Fruit fly (Drosophila melanogaster) whole organism, embryonic: Measurements from ENCODE around the gene CG16734.
A peak's percentile ranks its signal among the peaks of the same experiment; 100 is the strongest.

ENCODE experiments used
- ATbp ChIP-seq: fragments of 200-800 bp; sonication (Bioruptor generic); optimal IDR thresholded peaks from 2 replicates; lab custom pipeline; 2017; ENCODE audit warnings: missing biosample characterization, mild to moderate bottlenecking, missing genetic modification characterization, missing genetic modification reagents
- B-H1 ChIP-seq: fragments of 200-800 bp; sonication (Bioruptor generic); IDR thresholded peaks from 3 replicates; pipeline ENCODE4 v1.3.6; 2022; ENCODE audit warnings: missing biosample characterization, missing genetic modification characterization
- Bgb ChIP-seq: fragments of 200-800 bp; sonication (Bioruptor generic); IDR thresholded peaks from 2 replicates; pipeline ENCODE4 v1.3.6; 2022; ENCODE audit warnings: missing biosample characterization, missing genetic modification characterization; ENCODE audit not compliant: partially characterized antibody
- CG10321 ChIP-seq: fragments of 200-800 bp; sonication (Bioruptor generic); IDR thresholded peaks from 2 replicates; pipeline ENCODE4 v1.3.6; 2022; ENCODE audit warnings: missing biosample characterization, missing genetic modification characterization
- CG11456 ChIP-seq: fragments of 200-800 bp; sonication (Bioruptor generic); IDR thresholded peaks from 3 replicates; pipeline ENCODE4 v1.3.6; 2022; ENCODE audit warnings: missing biosample characterization, missing genetic modification characterization
- CG11504 ChIP-seq: fragments of 200-800 bp; sonication (Bioruptor generic); optimal IDR thresholded peaks from 3 replicates; lab custom pipeline; 2019; ENCODE audit warnings: missing biosample characterization, mild to moderate bottlenecking, missing genetic modification characterization, moderate library complexity
- CG11696 ChIP-seq: fragments of 200-800 bp; sonication (Bioruptor generic); IDR thresholded peaks from 2 replicates; pipeline ENCODE4 v1.3.6; 2022; ENCODE audit warnings: missing biosample characterization, missing genetic modification characterization
- CG14667 ChIP-seq: fragments of 200-800 bp; sonication (Bioruptor generic); IDR thresholded peaks from 2 replicates; pipeline ENCODE4 v1.3.6; 2022; ENCODE audit warnings: missing biosample characterization, missing genetic modification characterization
- CG17829 ChIP-seq: fragments of 200-800 bp; optimal IDR thresholded peaks from 2 replicates; lab custom pipeline; 2019; ENCODE audit warnings: missing biosample characterization, mild to moderate bottlenecking, missing genetic modification characterization, moderate library complexity
- CG18476 ChIP-seq: fragments of 200-800 bp; sonication (Bioruptor generic); optimal IDR thresholded peaks from 2 replicates; lab custom pipeline; 2016; ENCODE audit warnings: missing biosample characterization, mild to moderate bottlenecking, missing genetic modification characterization
- CG30431 ChIP-seq: fragments of 200-800 bp; sonication (Bioruptor generic); optimal IDR thresholded peaks from 2 replicates; lab custom pipeline; 2017; ENCODE audit warnings: missing biosample characterization, missing genetic modification characterization
- CG32532 ChIP-seq: fragments of 200-800 bp; sonication (Bioruptor generic); IDR thresholded peaks from 2 replicates; pipeline ENCODE4 v1.3.6; 2022; ENCODE audit warnings: missing biosample characterization, missing genetic modification characterization
- CG6254 ChIP-seq: fragments of 200-800 bp; sonication (Bioruptor generic); optimal IDR thresholded peaks from 3 replicates; lab custom pipeline; 2017; ENCODE audit warnings: mild to moderate bottlenecking, missing biosample characterization, missing genetic modification reagents, missing genetic modification characterization
- CG6683 ChIP-seq: fragments of 200-800 bp; sonication (Bioruptor generic); optimal IDR thresholded peaks from 2 replicates; lab custom pipeline; 2017; ENCODE audit warnings: missing biosample characterization, mild to moderate bottlenecking, missing genetic modification characterization, missing genetic modification reagents
- CG6791 ChIP-seq: fragments of 200-800 bp; sonication (Bioruptor generic); IDR thresholded peaks from 3 replicates; pipeline ENCODE4 v1.3.6; 2022; ENCODE audit warnings: missing biosample characterization, missing genetic modification characterization; ENCODE audit not compliant: partially characterized antibody
- CG6813 ChIP-seq: fragments of 200-800 bp; sonication (Bioruptor generic); optimal IDR thresholded peaks from 2 replicates; lab custom pipeline; 2017; ENCODE audit warnings: missing biosample characterization, missing genetic modification characterization, mild to moderate bottlenecking, moderate library complexity, missing genetic modification reagents
- CG7963 ChIP-seq: fragments of 200-800 bp; sonication (Bioruptor generic); IDR thresholded peaks from 3 replicates; pipeline ENCODE4 v1.3.6; 2022; ENCODE audit warnings: missing biosample characterization, missing genetic modification characterization; ENCODE audit not compliant: partially characterized antibody
- CG8089 ChIP-seq: fragments of 200-800 bp; sonication (Bioruptor generic); optimal IDR thresholded peaks from 3 replicates; lab custom pipeline; 2016; ENCODE audit warnings: missing biosample characterization, missing genetic modification characterization
- CG8290 ChIP-seq, 3 experiments: fragments of 200-800 bp; sonication (Bioruptor generic); optimal IDR thresholded peaks; 2 replicates each; lab custom pipeline; 2016 to 2019; ENCODE audit warnings: missing biosample characterization in 3 of 3, missing genetic modification characterization in 3 of 3, mild to moderate bottlenecking in 2 of 3, moderate library complexity in 1 of 3
- CG8924 ChIP-seq: fragments of 200-800 bp; optimal IDR thresholded peaks from 3 replicates; lab custom pipeline; 2019; ENCODE audit warnings: missing biosample characterization, mild to moderate bottlenecking, missing genetic modification characterization, moderate library complexity
- E2f2 ChIP-seq: fragments of 200-800 bp; sonication (Bioruptor generic); IDR thresholded peaks from 2 replicates; pipeline ENCODE4 v1.3.6; 2022; ENCODE audit warnings: missing biosample characterization, missing genetic modification characterization
- Fer1 ChIP-seq: fragments of 200-800 bp; sonication (Bioruptor generic); optimal IDR thresholded peaks from 2 replicates; lab custom pipeline; 2017; ENCODE audit warnings: missing biosample characterization, mild to moderate bottlenecking, missing genetic modification characterization
- H15 ChIP-seq: fragments of 200-800 bp; sonication (Bioruptor generic); IDR thresholded peaks from 3 replicates; pipeline ENCODE4 v1.3.6; 2022; ENCODE audit warnings: missing biosample characterization, missing genetic modification characterization
- MESR4 ChIP-seq: fragments of 200-800 bp; sonication (Bioruptor generic); optimal IDR thresholded peaks from 2 replicates; lab custom pipeline; 2018; ENCODE audit warnings: missing biosample characterization, mild to moderate bottlenecking, missing genetic modification characterization, moderate library complexity
- NK7.1 ChIP-seq: fragments of 200-800 bp; sonication (Bioruptor generic); optimal IDR thresholded peaks from 3 replicates; lab custom pipeline; 2016; ENCODE audit warnings: missing biosample characterization, missing genetic modification characterization
- Nf-YA ChIP-seq: fragments of 200-800 bp; sonication (Bioruptor generic); IDR thresholded peaks from 2 replicates; pipeline ENCODE4 v1.3.6; 2022; ENCODE audit warnings: missing biosample characterization, missing genetic modification characterization
- PHDP ChIP-seq: fragments of 200-800 bp; sonication (Bioruptor generic); optimal IDR thresholded peaks from 3 replicates; lab custom pipeline; 2018; ENCODE audit warnings: missing biosample characterization, mild to moderate bottlenecking, missing genetic modification characterization, moderate library complexity
- Scr ChIP-seq: fragments of 200-800 bp; sonication (Bioruptor generic); IDR thresholded peaks from 2 replicates; pipeline ENCODE4 v1.3.6; 2022; ENCODE audit warnings: missing biosample characterization, missing genetic modification characterization; ENCODE audit not compliant: partially characterized antibody
- Ssrp ChIP-seq: fragments of 200-800 bp; sonication (Bioruptor generic); optimal IDR thresholded peaks from 2 replicates; lab custom pipeline; 2018; ENCODE audit warnings: missing biosample characterization, mild to moderate bottlenecking, missing genetic modification characterization, moderate library complexity
- ab ChIP-seq: fragments of 200-800 bp; sonication (Bioruptor generic); optimal IDR thresholded peaks from 2 replicates; lab custom pipeline; 2016; ENCODE audit warnings: missing biosample characterization, missing genetic modification characterization
- al ChIP-seq: fragments of 200-800 bp; sonication (Bioruptor generic); IDR thresholded peaks from 2 replicates; pipeline ENCODE4 v1.3.6; 2022; ENCODE audit warnings: missing biosample characterization, missing genetic modification characterization
- caup ChIP-seq: fragments of 200-800 bp; sonication (Bioruptor generic); optimal IDR thresholded peaks from 3 replicates; lab custom pipeline; 2017; ENCODE audit warnings: missing biosample characterization, mild to moderate bottlenecking, missing genetic modification characterization, moderate library complexity; ENCODE audit not compliant: severe bottlenecking
- chinmo ChIP-seq: fragments of 200-800 bp; sonication (Bioruptor generic); IDR thresholded peaks from 4 replicates; pipeline ENCODE4 v1.3.6; 2022; ENCODE audit warnings: missing biosample characterization, missing genetic modification characterization; ENCODE audit not compliant: partially characterized antibody
- en ChIP-seq: fragments of 200-800 bp; sonication (Bioruptor generic); optimal IDR thresholded peaks from 2 replicates; lab custom pipeline; 2016; ENCODE audit warnings: missing biosample characterization, missing genetic modification characterization
- hbn ChIP-seq: fragments of 200-800 bp; sonication (Bioruptor generic); IDR thresholded peaks from 2 replicates; pipeline ENCODE4 v1.3.6; 2022; ENCODE audit warnings: missing biosample characterization, missing genetic modification characterization; ENCODE audit not compliant: partially characterized antibody
- inv ChIP-seq: fragments of 200-800 bp; sonication (Bioruptor generic); IDR thresholded peaks from 2 replicates; pipeline ENCODE4 v1.3.6; 2022; ENCODE audit warnings: missing biosample characterization, missing genetic modification characterization; ENCODE audit not compliant: partially characterized antibody
- nerfin-1 ChIP-seq: fragments of 200-800 bp; sonication (Bioruptor generic); optimal IDR thresholded peaks from 3 replicates; lab custom pipeline; 2019; ENCODE audit warnings: missing biosample characterization, mild to moderate bottlenecking, missing genetic modification characterization, moderate library complexity
- pb ChIP-seq: fragments of 200-800 bp; sonication (Bioruptor generic); optimal IDR thresholded peaks from 3 replicates; lab custom pipeline; 2016; ENCODE audit warnings: missing biosample characterization, missing genetic modification characterization
- row ChIP-seq: fragments of 200-800 bp; sonication (Bioruptor generic); IDR thresholded peaks from 3 replicates; pipeline ENCODE4 v1.3.6; 2022; ENCODE audit warnings: missing biosample characterization, missing genetic modification characterization
- sens-2 ChIP-seq: fragments of 200-800 bp; sonication (Bioruptor generic); IDR thresholded peaks from 2 replicates; pipeline ENCODE4 v1.3.6; 2022; ENCODE audit warnings: missing biosample characterization, missing genetic modification characterization
- sisA ChIP-seq: fragments of 200-800 bp; sonication (Bioruptor generic); IDR thresholded peaks from 2 replicates; pipeline ENCODE4 v1.3.6; 2022; ENCODE audit warnings: missing biosample characterization, missing genetic modification characterization
- slbo ChIP-seq: fragments of 200-800 bp; sonication (Bioruptor generic); IDR thresholded peaks from 2 replicates; pipeline ENCODE4 v1.3.6; 2022; ENCODE audit warnings: missing biosample characterization, missing genetic modification characterization
- stc ChIP-seq: fragments of 200-800 bp; sonication (Bioruptor generic); IDR thresholded peaks from 2 replicates; pipeline ENCODE4 v1.3.6; 2022; ENCODE audit warnings: missing biosample characterization, missing genetic modification characterization
- stwl ChIP-seq: fragments of 200-800 bp; sonication (Bioruptor generic); optimal IDR thresholded peaks from 3 replicates; lab custom pipeline; 2018; ENCODE audit warnings: missing biosample characterization, mild to moderate bottlenecking, missing genetic modification characterization, moderate library complexity
- tio ChIP-seq: fragments of 200-800 bp; sonication (Bioruptor generic); optimal IDR thresholded peaks from 2 replicates; lab custom pipeline; 2017; ENCODE audit warnings: missing biosample characterization, missing genetic modification characterization, inconsistent platforms
- tna ChIP-seq: fragments of 200-800 bp; sonication (Bioruptor generic); IDR thresholded peaks from 2 replicates; pipeline ENCODE4 v1.3.6; 2022; ENCODE audit warnings: missing biosample characterization, missing genetic modification characterization; ENCODE audit not compliant: partially characterized antibody
- trem ChIP-seq: fragments of 200-800 bp; optimal IDR thresholded peaks from 3 replicates; lab custom pipeline; 2019; ENCODE audit warnings: missing biosample characterization, mild to moderate bottlenecking, missing genetic modification characterization, moderate library complexity
- trh ChIP-seq: fragments of 200-800 bp; sonication (Bioruptor generic); optimal IDR thresholded peaks from 2 replicates; lab custom pipeline; 2016; ENCODE audit warnings: missing biosample characterization, missing genetic modification characterization
- wek ChIP-seq: fragments of 200-800 bp; sonication (Bioruptor generic); optimal IDR thresholded peaks from 3 replicates; lab custom pipeline; 2018; ENCODE audit warnings: missing biosample characterization, mild to moderate bottlenecking, missing genetic modification characterization, moderate library complexity

CG16734 gene

dm6 chr3R:9224807-9225206, 30.0 kb upstream of the CG16734 start (continued):
- no peak for TF ChIP-seq hbn (GFP tag; lab: Robert Waterston, UW)
- peak; percentile 60 for TF ChIP-seq B-H1 (GFP tag; lab: Robert Waterston, UW)
- TF ChIP-seq CG11504 (tag; lab: Kevin White, UChicago): peak; percentile 83
- TF ChIP-seq en (GFP tag; lab: Kevin White, UChicago): peak; percentile 6
- TF ChIP-seq Scr: no peak
- peak; percentile 13 for TF ChIP-seq stwl (tag; lab: Kevin White, UChicago)
- TF ChIP-seq CG30431: peak; percentile 22
- peak; percentile 76 for TF ChIP-seq stc (GFP tag; lab: Robert Waterston, UW)
- peak; percentile 59 for TF ChIP-seq CG6254
- no peak for TF ChIP-seq nerfin-1
- peak; percentile 37; the same call in 1 of the 2 replicates for TF ChIP-seq al (GFP tag; lab: Robert Waterston, UW)
- TF ChIP-seq Nf-YA (GFP tag; lab: Robert Waterston, UW): no peak
- peak; percentile 42 for TF ChIP-seq tio (GFP tag; lab: Kevin White, UChicago)
- TF ChIP-seq CG11696 (GFP tag; lab: Robert Waterston, UW): 0 out of 2 replicates have a peak, but pooled peaks have one; percentile 14
- peak; percentile 16 for TF ChIP-seq NK7.1 (GFP tag; lab: Kevin White, UChicago)
- peak; percentile 55 for TF ChIP-seq CG6813 (GFP tag; lab: Kevin White, UChicago)
- TF ChIP-seq Bgb (GFP tag; lab: Robert Waterston, UW): no peak
- TF ChIP-seq CG10321: no peak
- TF ChIP-seq CG7963 (GFP tag; lab: Robert Waterston, UW): no peak
- TF ChIP-seq MESR4 (GFP tag; lab: Kevin White, UChicago): no peak
- TF ChIP-seq Ssrp (tag; lab: Kevin White, UChicago): peak; percentile 70
- peak; percentile 61; the same call in 1 of the 2 replicates for TF ChIP-seq CG14667
- TF ChIP-seq ab (GFP tag; lab: Kevin White, UChicago): no peak
- peak; percentile 82 for TF ChIP-seq row (GFP tag; lab: Robert Waterston, UW)
- peak; percentile 69 for TF ChIP-seq ATbp (GFP tag; lab: Kevin White, UChicago)
- peak; percentile 19 for TF ChIP-seq trh
- no peak for TF ChIP-seq CG8290 (GFP tag; optimal IDR thresholded peaks at IDR 0.05; lab: Kevin White, UChicago)
- TF ChIP-seq CG8290 (tag; optimal IDR thresholded peaks at IDR 0.05; lab: Kevin White, UChicago): peak in 1 of 2 experiments; percentile 40
- TF ChIP-seq pb (GFP tag; lab: Kevin White, UChicago): peak; percentile 27
- TF ChIP-seq PHDP: peak; percentile 76
- no peak for TF ChIP-seq CG11456 (GFP tag; lab: Robert Waterston, UW)
- peak; percentile 62 for TF ChIP-seq CG18476
- peak; percentile 10 for TF ChIP-seq CG6683
- TF ChIP-seq tna (GFP tag; lab: Robert Waterston, UW): no peak
- TF ChIP-seq CG8089 (GFP tag; lab: Kevin White, UChicago): peak; percentile 39
- peak; percentile 61 for TF ChIP-seq trem (tag; lab: Kevin White, UChicago)
- no peak for TF ChIP-seq sens-2 (GFP tag; lab: Robert Waterston, UW)
- TF ChIP-seq caup (GFP tag; lab: Kevin White, UChicago): peak; percentile 34
- peak; percentile 85 for TF ChIP-seq CG8924 (tag; lab: Kevin White, UChicago)
- TF ChIP-seq CG6791: no peak
- TF ChIP-seq slbo: peak; percentile 77
- peak; percentile 69 for TF ChIP-seq CG32532 (GFP tag; lab: Robert Waterston, UW)
- peak; percentile 58; the same call in 1 of the 2 replicates for TF ChIP-seq E2f2
- TF ChIP-seq sisA (GFP tag; lab: Robert Waterston, UW): peak; percentile 75; the same call in 1 of the 2 replicates
- TF ChIP-seq inv (GFP tag; lab: Robert Waterston, UW): no peak
- TF ChIP-seq Fer1: peak; percentile 81
- TF ChIP-seq CG17829 (tag; lab: Kevin White, UChicago): peak; percentile 86
- no peak for TF ChIP-seq chinmo (GFP tag; lab: Robert Waterston, UW)
- TF ChIP-seq H15: peak; percentile 78; the same call in 1 of the 3 replicates
- no peak for TF ChIP-seq wek (GFP tag; lab: Kevin White, UChicago)
